Fruit fly (Drosophila melanogaster): ENCODE measurements around the gene PDZ-GEF.

The PDZ-GEF gene

DNA sequence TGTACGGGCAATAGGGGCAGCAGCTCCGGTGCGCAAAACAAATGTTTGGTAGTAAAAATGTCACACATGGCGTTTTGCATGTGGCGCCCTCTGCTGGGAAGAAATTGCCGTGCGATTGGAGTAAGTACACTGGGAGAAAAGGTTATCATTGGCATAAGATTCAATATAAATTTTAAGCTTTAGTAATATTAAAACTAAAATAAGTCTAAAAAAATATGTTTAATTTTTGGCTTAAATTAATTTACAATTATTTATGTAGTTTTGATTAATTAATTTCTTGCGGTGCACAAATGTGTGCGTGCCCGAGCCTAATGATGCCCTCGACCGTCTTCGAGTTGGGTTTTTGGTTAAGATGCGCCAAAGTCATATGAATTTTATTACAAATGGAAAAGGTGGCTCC lies 43.2 kb upstream of the PDZ-GEF start (continued):
- TF ChIP-seq CG14710 (tag; optimal IDR thresholded peaks at IDR 0.05), result peak; percentile 58
- peak; percentile 15 for TF ChIP-seq salm (tag; optimal IDR thresholded peaks at IDR 0.05)
- TF ChIP-seq CG3281 (GFP tag; optimal IDR thresholded peaks at IDR 0.05), result peak; percentile 55
- peak; percentile 49 for TF ChIP-seq CG10209 (GFP tag; optimal IDR thresholded peaks at IDR 0.05)
- TF ChIP-seq ase (GFP tag; IDR thresholded peaks at IDR 0.05), result 0 out of 3 replicates have a peak, but pooled peaks have one; percentile 48
- TF ChIP-seq B-H2 (GFP tag; optimal IDR thresholded peaks at IDR 0.05), result peak; percentile 0
- TF ChIP-seq CG2120 (GFP tag; optimal IDR thresholded peaks at IDR 0.05), result peak; percentile 56
- TF ChIP-seq Mrtf (GFP tag; IDR thresholded peaks at IDR 0.05), result peak; percentile 56
- peak; percentile 49 for TF ChIP-seq cwo (GFP tag; optimal IDR thresholded peaks at IDR 0.05)
- peak; percentile 40; the same call in 1 of the 3 replicates for TF ChIP-seq CG2889 (GFP tag; IDR thresholded peaks at IDR 0.05)
- peak; percentile 60; the same call in 1 of the 2 replicates for TF ChIP-seq CG7372 (GFP tag; IDR thresholded peaks at IDR 0.05)
- TF ChIP-seq Xbp1 (GFP tag; optimal IDR thresholded peaks at IDR 0.05), result peak; percentile 67
- TF ChIP-seq Med (GFP tag), result peak; percentile 89
- peak; percentile 36; the same call in 1 of the 2 replicates for TF ChIP-seq CG11085 (GFP tag; IDR thresholded peaks at IDR 0.05)
- peak; percentile 38 for TF ChIP-seq CG8290 (GFP tag; optimal IDR thresholded peaks at IDR 0.05)
- peak in 1 of 2 experiments; percentile 23 for TF ChIP-seq CG8290 (tag; optimal IDR thresholded peaks at IDR 0.05)
- no peak for TF ChIP-seq chinmo (GFP tag; IDR thresholded peaks at IDR 0.05; ENCODE audit: partially characterized antibody)
- TF ChIP-seq vfl (GFP tag; optimal IDR thresholded peaks at IDR 0.05), result peak; percentile 3
- peak; percentile 17 for TF ChIP-seq gcm (GFP tag; optimal IDR thresholded peaks at IDR 0.05)
- TF ChIP-seq Dip2 (GFP tag; IDR thresholded peaks at IDR 0.05), result no peak
- no peak for TF ChIP-seq aop (GFP tag; IDR thresholded peaks at IDR 0.05)
- no peak for TF ChIP-seq Trl (optimal IDR thresholded peaks at IDR 0.05)
- TF ChIP-seq Trl (GFP tag; optimal IDR thresholded peaks at IDR 0.05), result peak; percentile 31
- TF ChIP-seq CG6813 (GFP tag; optimal IDR thresholded peaks at IDR 0.05), result peak; percentile 46
- TF ChIP-seq Jarid2 (GFP tag; optimal IDR thresholded peaks at IDR 0.05), result peak; percentile 9
- TF ChIP-seq CG14050 (GFP tag; IDR thresholded peaks at IDR 0.05), result peak; percentile 65
- TF ChIP-seq pfk (GFP tag; optimal IDR thresholded peaks at IDR 0.05), result no peak
- peak; percentile 2 for TF ChIP-seq HLH54F (GFP tag; optimal IDR thresholded peaks at IDR 0.05)
- TF ChIP-seq Bteb2 (GFP tag; optimal IDR thresholded peaks at IDR 0.05), result peak; percentile 11
- TF ChIP-seq CG17361 (GFP tag; IDR thresholded peaks at IDR 0.05), result peak; percentile 75

DNA sequence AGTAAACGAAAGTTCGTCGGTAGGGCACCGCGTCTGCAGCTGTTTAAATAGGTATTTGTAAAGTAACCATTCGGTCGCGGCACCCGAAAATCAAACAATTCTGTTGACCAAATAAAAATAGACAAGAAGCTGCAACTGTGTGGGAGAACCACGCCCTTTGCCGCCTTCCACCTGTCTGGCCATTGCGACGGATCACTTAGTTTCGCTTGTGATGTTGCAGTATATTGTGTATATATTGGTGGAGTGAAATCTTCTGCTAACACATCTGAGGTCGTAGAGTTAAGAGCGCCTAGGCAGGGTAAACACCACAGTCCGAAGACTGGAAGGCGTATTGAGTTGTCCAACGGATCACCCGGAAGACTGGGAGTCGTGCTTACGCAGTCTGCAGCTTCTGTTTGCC lies 40.2 kb upstream of the PDZ-GEF start:
- TF ChIP-seq Xbp1 (GFP tag; optimal IDR thresholded peaks at IDR 0.05) (no peak), knrl (GFP tag; IDR thresholded peaks at IDR 0.05; ENCODE audit: partially characterized antibody) (no peak), CG30431 (GFP tag; optimal IDR thresholded peaks at IDR 0.05) (no peak), BtbVII (GFP tag; optimal IDR thresholded peaks at IDR 0.05) (peak; percentile 57), CG14965 (GFP tag; optimal IDR thresholded peaks at IDR 0.05; ENCODE audit: borderline replicate concordance) (no peak), Bteb2 (GFP tag; optimal IDR thresholded peaks at IDR 0.05) (no peak), Hmx (GFP tag; optimal IDR thresholded peaks at IDR 0.05) (no peak), ap (GFP tag; IDR thresholded peaks at IDR 0.05) (no peak), CG8359 (GFP tag; optimal IDR thresholded peaks at IDR 0.05; ENCODE audit: borderline replicate concordance) (peak; percentile 69), CG16813 (GFP tag; IDR thresholded peaks at IDR 0.05; ENCODE audit: partially characterized antibody) (no peak), eve (GFP tag; optimal IDR thresholded peaks at IDR 0.05) (no peak), CG11456 (GFP tag; IDR thresholded peaks at IDR 0.05) (no peak; the same call in 2 of the 3 replicates), gt (GFP tag; IDR thresholded peaks at IDR 0.05) (no peak), Atf-2 (GFP tag; optimal IDR thresholded peaks at IDR 0.05) (no peak), CG12659 (GFP tag; optimal IDR thresholded peaks at IDR 0.05) (no peak), CG10366 (GFP tag; IDR thresholded peaks at IDR 0.05) (no peak), CG14441 (GFP tag; IDR thresholded peaks at IDR 0.05) (no peak), CG33557 (GFP tag; optimal IDR thresholded peaks at IDR 0.05) (peak; percentile 78), CG3726 (GFP tag; IDR thresholded peaks at IDR 0.05) (no peak), CG9609 (GFP tag; optimal IDR thresholded peaks at IDR 0.05) (no peak), CG16815 (GFP tag; optimal IDR thresholded peaks at IDR 0.05) (no peak), CG7556 (GFP tag; optimal IDR thresholded peaks at IDR 0.05) (peak; percentile 29), CG7372 (GFP tag; IDR thresholded peaks at IDR 0.05) (no peak), Trl (optimal IDR thresholded peaks at IDR 0.05) (no peak), Trl (GFP tag; optimal IDR thresholded peaks at IDR 0.05) (peak; percentile 4), Fer1 (GFP tag; optimal IDR thresholded peaks at IDR 0.05) (peak; percentile 21), CG8290 (GFP tag; optimal IDR thresholded peaks at IDR 0.05) (peak; percentile 21), CG8290 (tag; optimal IDR thresholded peaks at IDR 0.05) (peak in 1 of 2 experiments; percentile 34)

All from whole organism, embryonic.